Worm (Caenorhabditis elegans) whole organism, L4/young adult: Measurements from ENCODE around the gene str-175.

Experiments used
- W03F9.2 ChIP-seq: fragments of 150-350 bp; optimal IDR thresholded peaks from 2 replicates; lab custom pipeline; 2014; ENCODE audit warnings: missing biosample characterization, missing genetic modification characterization
- dao-5 ChIP-seq: sonication (generic microtip); optimal IDR thresholded peaks from 2 replicates; lab custom pipeline; 2016; ENCODE audit warnings: missing genotype, missing genetic modification characterization, moderate library complexity, missing compliant biosample characterization
- him-1 ChIP-seq: sonication (generic microtip); optimal IDR thresholded peaks from 2 replicates; lab custom pipeline; 2016; ENCODE audit warnings: missing genotype, missing genetic modification reagents, missing genetic modification characterization, missing compliant biosample characterization

ce11 chrIV:4856195-4856594, 14.3 kb downstream of the str-175 start, which contains the start of gene Y17G9A.2:
- no peak for TF ChIP-seq him-1
- TF ChIP-seq dao-5 (tag; lab: Kevin White, UChicago): no peak
- TF ChIP-seq W03F9.2 (tag; lab: Kevin White, UChicago): no peak
